Worm (Caenorhabditis elegans) whole organism, early embryonic: ENCODE results near the gene F08B12.4.

Source experiments
- B0310.2 ChIP-seq: sonication (generic microtip); optimal IDR thresholded peaks from 2 replicates; lab custom pipeline; 2016; ENCODE audit warnings: mild to moderate bottlenecking, missing genetic modification characterization, missing compliant biosample characterization
- F13C5.2 ChIP-seq: sonication (generic microtip); optimal IDR thresholded peaks from 2 replicates; lab custom pipeline; 2017; ENCODE audit warnings: mild to moderate bottlenecking, missing genetic modification characterization, inconsistent platforms, missing compliant biosample characterization
- aly-1 ChIP-seq: sonication (generic microtip); optimal IDR thresholded peaks from 2 replicates; lab custom pipeline; 2016; ENCODE audit warnings: missing genetic modification characterization, missing compliant biosample characterization
- ama-1 ChIP-seq: fragments of 150-350 bp; optimal IDR thresholded peaks from 2 replicates; lab custom pipeline; 2014
- ceh-13 ChIP-seq: fragments of 200-800 bp; sonication (Bioruptor generic); optimal IDR thresholded peaks from 2 replicates; lab custom pipeline; 2018; ENCODE audit warnings: mild to moderate bottlenecking, missing genetic modification characterization, missing compliant biosample characterization
- ceh-36 ChIP-seq: sonication (generic microtip); optimal IDR thresholded peaks from 2 replicates; lab custom pipeline; 2016; ENCODE audit warnings: missing genetic modification characterization, inconsistent platforms, missing compliant biosample characterization
- ets-7 ChIP-seq: sonication (generic microtip); optimal IDR thresholded peaks from 2 replicates; lab custom pipeline; 2016; ENCODE audit warnings: missing genotype, missing genetic modification characterization, missing compliant biosample characterization
- flt-1 ChIP-seq: fragments of 200-800 bp; sonication (Bioruptor generic); IDR thresholded peaks from 2 replicates; pipeline ENCODE4 v1.3.6; 2022; ENCODE audit warnings: missing genetic modification characterization, missing compliant biosample characterization
- hmbx-1 ChIP-seq: sonication (generic microtip); optimal IDR thresholded peaks from 2 replicates; lab custom pipeline; 2016; ENCODE audit warnings: mild to moderate bottlenecking, missing genetic modification characterization, missing compliant biosample characterization
- hmg-4 ChIP-seq: fragments of 200-800 bp; sonication (Bioruptor generic); optimal IDR thresholded peaks from 2 replicates; lab custom pipeline; 2018; ENCODE audit warnings: mild to moderate bottlenecking, missing genetic modification characterization, missing compliant biosample characterization
- hnd-1 ChIP-seq: sonication (generic microtip); optimal IDR thresholded peaks from 2 replicates; lab custom pipeline; 2016; ENCODE audit warnings: missing genetic modification characterization, missing compliant biosample characterization
- pes-1 ChIP-seq: fragments of 200-800 bp; sonication (Bioruptor generic); IDR thresholded peaks from 2 replicates; pipeline ENCODE4 v1.3.6; 2022; ENCODE audit warnings: missing genetic modification reagents, missing genetic modification characterization, missing compliant biosample characterization
- scrt-1 ChIP-seq: fragments of 200-800 bp; sonication (Bioruptor generic); IDR thresholded peaks from 2 replicates; pipeline ENCODE4 v1.3.6; 2022; ENCODE audit warnings: missing genetic modification characterization, missing compliant biosample characterization
- sea-1 ChIP-seq: fragments of 200-800 bp; sonication (Bioruptor generic); conservative IDR thresholded peaks from 2 replicates; pipeline ENCODE4 v1.3.6; 2022; ENCODE audit warnings: missing genetic modification characterization, missing compliant biosample characterization
- tbx-11 ChIP-seq: fragments of 200-800 bp; sonication (Bioruptor generic); IDR thresholded peaks from 2 replicates; pipeline ENCODE4 v1.3.6; 2022; ENCODE audit warnings: missing genetic modification characterization, missing compliant biosample characterization
- tbx-37 ChIP-seq: fragments of 200-800 bp; sonication (Bioruptor generic); conservative IDR thresholded peaks from 2 replicates; pipeline ENCODE4 v1.3.6; 2022; ENCODE audit warnings: missing genetic modification reagents, missing genetic modification characterization, missing compliant biosample characterization
- tra-4 ChIP-seq: sonication (generic microtip); optimal IDR thresholded peaks from 2 replicates; lab custom pipeline; 2017; ENCODE audit warnings: missing genetic modification characterization, missing compliant biosample characterization

The F08B12.4 gene

DNA sequence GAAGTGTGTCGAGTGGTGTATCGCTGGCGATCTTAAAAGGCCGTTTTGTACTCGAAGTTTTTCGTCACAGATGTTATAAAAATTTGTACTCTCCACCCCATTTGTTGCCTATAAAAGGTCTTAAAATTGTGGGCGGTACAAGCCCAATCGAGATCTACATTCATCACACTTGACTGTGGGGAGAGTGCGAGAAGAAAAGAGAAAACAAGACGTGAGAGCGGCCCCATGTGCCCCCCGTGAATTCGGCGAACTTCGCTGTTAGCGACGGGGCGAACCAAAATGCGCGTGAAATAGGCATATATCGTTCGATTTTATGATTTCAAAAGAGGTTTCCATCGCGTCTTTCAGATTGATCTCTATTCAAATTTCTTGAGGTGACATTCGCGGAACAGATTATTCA is 12.5 kb upstream of the F08B12.4 start, which contains the start of gene F46C3.6:
TSS of gene F46C3.6 (minus strand) at position 87 of the 400 bp plus-strand sequence.
- TF ChIP-seq hmbx-1 (tag; lab: Kevin White, UChicago) (no peak), ceh-13 (GFP tag; lab: Kevin White, UChicago) (no peak), ama-1 (lab: Kevin White, UChicago) (no peak), pes-1 (GFP tag; lab: Robert Waterston, UW) (no peak), sea-1 (GFP tag; lab: Robert Waterston, UW) (no peak), tbx-11 (GFP tag; lab: Robert Waterston, UW) (no peak), tra-4 (tag; lab: Kevin White, UChicago) (no peak), hmg-4 (GFP tag; lab: Kevin White, UChicago) (no peak), B0310.2 (no peak), tbx-37 (GFP tag; lab: Robert Waterston, UW) (no peak), flt-1 (GFP tag; lab: Robert Waterston, UW) (no peak), hnd-1 (tag; lab: Kevin White, UChicago) (no peak), scrt-1 (no peak), aly-1 (tag; lab: Kevin White, UChicago) (no peak)

ce11 chrX:11418667-11419066 is 11.1 kb upstream of the F08B12.4 start, which contains the start of gene F46C3.2:
Gene F46C3.2, minus strand, starts transcription at chrX:11418767.
- TF ChIP-seq tbx-37 (GFP tag; lab: Robert Waterston, UW) = no peak
- TF ChIP-seq ama-1 (lab: Kevin White, UChicago) = no peak
- no peak for TF ChIP-seq F13C5.2 (tag; lab: Kevin White, UChicago)
- no peak for TF ChIP-seq hnd-1 (tag; lab: Kevin White, UChicago)
- TF ChIP-seq B0310.2 = no peak
- no peak for TF ChIP-seq scrt-1
- TF ChIP-seq tra-4 (tag; lab: Kevin White, UChicago) = no peak
- no peak for TF ChIP-seq hmg-4 (GFP tag; lab: Kevin White, UChicago)
- TF ChIP-seq hmbx-1 (tag; lab: Kevin White, UChicago) = no peak
- no peak for TF ChIP-seq ets-7 (tag; lab: Kevin White, UChicago)
- no peak for TF ChIP-seq pes-1 (GFP tag; lab: Robert Waterston, UW)
- no peak for TF ChIP-seq aly-1 (tag; lab: Kevin White, UChicago)
- no peak for TF ChIP-seq ceh-13 (GFP tag; lab: Kevin White, UChicago)
- no peak for TF ChIP-seq flt-1 (GFP tag; lab: Robert Waterston, UW)
- no peak for TF ChIP-seq ceh-36
- TF ChIP-seq tbx-11 (GFP tag; lab: Robert Waterston, UW) = no peak
- no peak for TF ChIP-seq sea-1 (GFP tag; lab: Robert Waterston, UW)

DNA sequence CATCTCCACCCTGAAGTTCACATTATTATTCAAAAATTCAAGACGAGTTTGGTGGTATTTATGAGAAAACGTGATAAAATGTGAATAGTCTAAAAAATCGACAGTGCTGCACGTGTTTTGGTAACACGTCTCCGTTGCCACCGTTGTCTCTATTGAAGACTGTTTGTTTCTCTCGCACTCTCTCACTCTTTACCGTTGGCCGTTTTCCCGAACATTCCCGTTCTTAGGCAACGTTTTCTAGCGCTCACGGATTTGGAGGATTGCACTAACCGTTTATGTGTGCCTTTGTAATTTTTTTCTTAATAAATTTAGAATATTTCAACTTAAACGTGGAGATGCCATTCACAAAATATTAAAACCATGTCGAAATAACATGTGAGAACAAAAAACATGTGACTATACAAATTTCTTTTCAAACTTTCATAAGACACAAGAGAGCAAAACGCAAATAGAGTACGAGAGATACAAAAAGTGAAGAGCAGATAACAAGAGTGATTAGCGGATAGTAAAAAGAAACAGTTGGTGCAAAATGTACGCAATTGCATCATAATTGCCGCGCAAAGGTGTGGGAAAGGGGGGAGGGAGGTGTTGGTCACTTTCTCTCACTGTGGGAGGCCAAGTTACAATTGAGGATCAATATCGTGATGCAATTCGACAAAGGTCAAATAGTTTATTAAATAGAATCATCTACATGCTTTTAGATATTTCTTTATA is 7.5 kb upstream of the F08B12.4 start, which contains the start of gene pek-1:
TSS of gene pek-1 (minus strand) at position 51 of the 714 bp plus-strand sequence.
- TF ChIP-seq scrt-1 = no peak
- no peak for TF ChIP-seq ama-1 (lab: Kevin White, UChicago)
- no peak for TF ChIP-seq hnd-1 (tag; lab: Kevin White, UChicago)
- TF ChIP-seq tbx-37 (GFP tag; lab: Robert Waterston, UW) = no peak

- TF ChIP-seq ama-1 (lab: Kevin White, UChicago) (no peak), tbx-11 (GFP tag; lab: Robert Waterston, UW) (no peak), scrt-1 (no peak), tbx-37 (GFP tag; lab: Robert Waterston, UW) (no peak), ceh-13 (GFP tag; lab: Kevin White, UChicago) (no peak), ceh-36 (no peak), F13C5.2 (tag; lab: Kevin White, UChicago) (no peak), ets-7 (tag; lab: Kevin White, UChicago) (no peak), hmg-4 (GFP tag; lab: Kevin White, UChicago) (no peak), hmbx-1 (tag; lab: Kevin White, UChicago) (no peak), tra-4 (tag; lab: Kevin White, UChicago) (no peak), pes-1 (GFP tag; lab: Robert Waterston, UW) (no peak)
Observed at ce11 chrX:11411675-11412074, 4.1 kb upstream of the F08B12.4 start.

DNA sequence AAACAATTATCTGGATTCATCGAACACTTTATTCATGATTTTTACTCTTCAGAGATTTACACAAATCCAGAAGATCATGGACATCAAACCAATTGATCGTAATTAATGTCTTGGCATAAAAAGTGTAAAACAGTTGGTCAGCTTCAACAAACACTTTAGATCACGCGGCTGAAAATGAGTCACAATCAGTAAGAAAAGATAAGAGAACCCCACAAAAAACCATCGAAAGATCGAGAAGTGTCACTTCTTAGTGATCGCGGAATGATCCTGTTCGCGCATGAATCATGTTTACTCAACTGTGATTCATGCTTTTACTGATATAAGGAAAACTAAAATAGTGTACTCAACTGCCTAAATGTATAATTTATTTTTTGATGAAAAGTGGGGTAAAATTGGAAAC is 1.9 kb upstream of the F08B12.4 start:
- TF ChIP-seq ceh-13 (GFP tag; lab: Kevin White, UChicago) = no peak
- TF ChIP-seq tbx-11 (GFP tag; lab: Robert Waterston, UW) = no peak
- TF ChIP-seq ets-7 (tag; lab: Kevin White, UChicago) = no peak
- TF ChIP-seq ceh-36 = no peak
- TF ChIP-seq ama-1 (lab: Kevin White, UChicago) = no peak
- TF ChIP-seq scrt-1 = no peak
- TF ChIP-seq sea-1 (GFP tag; lab: Robert Waterston, UW) = no peak
- TF ChIP-seq pes-1 (GFP tag; lab: Robert Waterston, UW) = no peak
- no peak for TF ChIP-seq flt-1 (GFP tag; lab: Robert Waterston, UW)
- no peak for TF ChIP-seq hmbx-1 (tag; lab: Kevin White, UChicago)
- no peak for TF ChIP-seq aly-1 (tag; lab: Kevin White, UChicago)
- no peak for TF ChIP-seq B0310.2
- no peak for TF ChIP-seq tbx-37 (GFP tag; lab: Robert Waterston, UW)
- TF ChIP-seq F13C5.2 (tag; lab: Kevin White, UChicago) = no peak
- TF ChIP-seq hnd-1 (tag; lab: Kevin White, UChicago) = no peak
- TF ChIP-seq tra-4 (tag; lab: Kevin White, UChicago) = no peak
- no peak for TF ChIP-seq hmg-4 (GFP tag; lab: Kevin White, UChicago)

DNA sequence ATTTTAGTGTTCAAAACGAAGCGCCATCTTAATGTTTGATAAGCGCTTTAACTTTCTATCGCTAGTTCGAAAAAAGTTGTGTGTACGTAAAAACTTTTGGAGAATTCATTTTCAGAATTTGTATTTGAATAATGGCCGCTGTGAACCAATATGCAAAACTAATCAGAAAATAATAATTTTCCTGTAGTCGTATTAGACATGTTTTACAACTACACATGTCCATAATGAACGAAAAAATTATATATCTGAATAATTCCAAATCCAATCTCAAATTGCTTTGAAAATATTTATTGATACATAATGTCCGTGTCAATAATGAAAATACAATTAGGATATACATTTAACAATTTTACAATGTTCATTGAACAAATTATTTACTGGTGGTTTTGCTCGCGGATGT is 748 bp downstream of the F08B12.4 start:
- TF ChIP-seq tra-4 (tag; lab: Kevin White, UChicago) = no peak
- no peak for TF ChIP-seq ceh-36
- TF ChIP-seq pes-1 (GFP tag; lab: Robert Waterston, UW) = no peak
- no peak for TF ChIP-seq ets-7 (tag; lab: Kevin White, UChicago)

- TF ChIP-seq tbx-37 (GFP tag; lab: Robert Waterston, UW) = no peak
- TF ChIP-seq aly-1 (tag; lab: Kevin White, UChicago) = no peak
- TF ChIP-seq ama-1 (lab: Kevin White, UChicago) = no peak
- no peak for TF ChIP-seq ets-7 (tag; lab: Kevin White, UChicago)
- no peak for TF ChIP-seq hmg-4 (GFP tag; lab: Kevin White, UChicago)
Observed at ce11 chrX:11405908-11406307, 1.6 kb downstream of the F08B12.4 start, which contains the start of gene slo-2. Gene slo-2, minus strand, starts transcription at chrX:11405931.
